Fruit fly (Drosophila melanogaster): ENCODE results near the gene CG43732.

Gene CG43732

dm6 chr3R:18995556-18996272 is 45.7 kb downstream of the CG43732 start (continued):
- peak; percentile 73 for TF ChIP-seq twi (tag; optimal IDR thresholded peaks at IDR 0.05)
- TF ChIP-seq psq (GFP tag; optimal IDR thresholded peaks at IDR 0.05), result peak; percentile 22
- peak; percentile 82; the same call in 2 of the 3 replicates for TF ChIP-seq CG2199 (GFP tag; IDR thresholded peaks at IDR 0.05)
- no peak for TF ChIP-seq gro (GFP tag; optimal IDR thresholded peaks at IDR 0.05)
- TF ChIP-seq ham (GFP tag; IDR thresholded peaks at IDR 0.05), result no peak
- no peak for TF ChIP-seq CG15073 (GFP tag; optimal IDR thresholded peaks at IDR 0.05)
- no peak for TF ChIP-seq ash1 (GFP tag; optimal IDR thresholded peaks at IDR 0.05)
- peak; percentile 86 for TF ChIP-seq sens-2 (GFP tag; IDR thresholded peaks at IDR 0.05)
- TF ChIP-seq mirr (GFP tag; optimal IDR thresholded peaks at IDR 0.05), result no peak
- TF ChIP-seq Hand (GFP tag; optimal IDR thresholded peaks at IDR 0.05), result no peak
- TF ChIP-seq Atf3 (GFP tag; optimal IDR thresholded peaks at IDR 0.05), result peak; percentile 40
- peak; percentile 41; the same call in 1 of the 2 replicates for TF ChIP-seq Lim3 (GFP tag; IDR thresholded peaks at IDR 0.05)
- peak; percentile 19 for TF ChIP-seq CG12769 (tag; optimal IDR thresholded peaks at IDR 0.05)
- TF ChIP-seq CrebB (tag; optimal IDR thresholded peaks at IDR 0.05), result peak; percentile 16
- peak; percentile 79 for TF ChIP-seq lmd (GFP tag; IDR thresholded peaks at IDR 0.05)
- TF ChIP-seq tup (GFP tag; optimal IDR thresholded peaks at IDR 0.05), result no peak
- TF ChIP-seq Kr (GFP tag; optimal IDR thresholded peaks at IDR 0.05), result no peak
- no peak for TF ChIP-seq Hmr (GFP tag; optimal IDR thresholded peaks at IDR 0.05)
- peak; percentile 40 for TF ChIP-seq mam (GFP tag; optimal IDR thresholded peaks at IDR 0.05)
- peak in 1 of 2 experiments; percentile 73 for TF ChIP-seq Eip74EF (GFP tag; optimal IDR thresholded peaks at IDR 0.05)
- no peak for TF ChIP-seq fd102C (GFP tag; optimal IDR thresholded peaks at IDR 0.05)
- TF ChIP-seq dm (GFP tag; optimal IDR thresholded peaks at IDR 0.05), result no peak
- TF ChIP-seq peb (GFP tag; IDR thresholded peaks at IDR 0.05), result peak; percentile 77
- no peak for TF ChIP-seq tna (GFP tag; IDR thresholded peaks at IDR 0.05; ENCODE audit: partially characterized antibody)
- TF ChIP-seq p53 (GFP tag; optimal IDR thresholded peaks at IDR 0.05), result no peak
- TF ChIP-seq org-1 (GFP tag; optimal IDR thresholded peaks at IDR 0.05), result peak; percentile 50
- no peak for TF ChIP-seq tll (GFP tag; optimal IDR thresholded peaks at IDR 0.05)
- peak; percentile 72 for TF ChIP-seq H2.0 (GFP tag; IDR thresholded peaks at IDR 0.05)
- no peak for TF ChIP-seq rib (GFP tag; IDR thresholded peaks at IDR 0.05)
- no peak for TF ChIP-seq Neu2 (GFP tag; optimal IDR thresholded peaks at IDR 0.05; ENCODE audit: borderline replicate concordance)
- peak; percentile 54; the same call in 1 of the 2 replicates for TF ChIP-seq CG11696 (GFP tag; IDR thresholded peaks at IDR 0.05)
- TF ChIP-seq pum (GFP tag; optimal IDR thresholded peaks at IDR 0.05), result peak; percentile 75
- TF ChIP-seq lola (GFP tag; optimal IDR thresholded peaks at IDR 0.05), result peak in 1 of 3 experiments; percentile 77
- TF ChIP-seq CG1233 (GFP tag; optimal IDR thresholded peaks at IDR 0.05), result peak; percentile 61
- TF ChIP-seq dan (GFP tag; IDR thresholded peaks at IDR 0.05), result peak; percentile 49; the same call in 1 of the 2 replicates
- TF ChIP-seq Ada2b (GFP tag; IDR thresholded peaks at IDR 0.05), result peak; percentile 83
- 0 out of 3 replicates have a peak, but pooled peaks have one; percentile 37 for TF ChIP-seq CG2889 (GFP tag; IDR thresholded peaks at IDR 0.05)
- TF ChIP-seq vnd (GFP tag; IDR thresholded peaks at IDR 0.05; ENCODE audit: partially characterized antibody), result no peak
- TF ChIP-seq D (optimal IDR thresholded peaks at IDR 0.05), result no peak
- peak; percentile 84 for TF ChIP-seq D (GFP tag; optimal IDR thresholded peaks at IDR 0.05)
- peak; percentile 82 for TF ChIP-seq tap (tag; optimal IDR thresholded peaks at IDR 0.05)
- TF ChIP-seq CG1602 (GFP tag; optimal IDR thresholded peaks at IDR 0.05), result peak; percentile 69
- peak; percentile 35; the same call in 1 of the 2 replicates for TF ChIP-seq Rfx (GFP tag; IDR thresholded peaks at IDR 0.05)
- no peak for TF ChIP-seq bbx (GFP tag; IDR thresholded peaks at IDR 0.05; ENCODE audit: partially characterized antibody)
- TF ChIP-seq CG7963 (GFP tag; IDR thresholded peaks at IDR 0.05; ENCODE audit: partially characterized antibody), result no peak
- peak; percentile 75 for TF ChIP-seq esg (GFP tag; conservative IDR thresholded peaks at IDR 0.05)
- peak; percentile 62; the same call in 2 of the 3 replicates for TF ChIP-seq B-H1 (GFP tag; IDR thresholded peaks at IDR 0.05)
- no peak for TF ChIP-seq CkIIα-i1 (GFP tag; IDR thresholded peaks at IDR 0.05)
- TF ChIP-seq CG7556 (GFP tag; optimal IDR thresholded peaks at IDR 0.05), result peak; percentile 69
